Worm (Caenorhabditis elegans) whole organism, L3 larva: ENCODE results near the gene acc-3.

Experiments used
- R02D3.7 ChIP-seq: fragments of 150-350 bp; optimal IDR thresholded peaks from 2 replicates; lab custom pipeline; 2014; ENCODE audit warnings: missing biosample characterization, missing genetic modification characterization
- ZK546.5 ChIP-seq: sonication (generic microtip); optimal IDR thresholded peaks from 2 replicates; lab custom pipeline; 2017; ENCODE audit warnings: missing biosample characterization, missing genetic modification characterization
- aly-2 ChIP-seq: fragments of 150-350 bp; optimal IDR thresholded peaks from 2 replicates; lab custom pipeline; 2014; ENCODE audit warnings: missing biosample characterization, missing genetic modification characterization
- ama-1 ChIP-seq: fragments of 150-350 bp; optimal IDR thresholded peaks from 2 replicates; lab custom pipeline; 2018
- ceh-28 ChIP-seq: fragments of 150-350 bp; optimal IDR thresholded peaks from 2 replicates; lab custom pipeline; 2014; ENCODE audit warnings: missing biosample characterization, missing genetic modification reagents, missing genetic modification characterization
- ceh-82 ChIP-seq: fragments of 150-350 bp; optimal IDR thresholded peaks from 2 replicates; lab custom pipeline; 2014; ENCODE audit warnings: missing biosample characterization, missing genetic modification characterization
- ceh-9 ChIP-seq: sonication (generic microtip); optimal IDR thresholded peaks from 2 replicates; lab custom pipeline; 2018; ENCODE audit warnings: missing biosample characterization, missing genetic modification characterization
- daf-12 ChIP-seq: fragments of 150-350 bp; optimal IDR thresholded peaks from 2 replicates; lab custom pipeline; 2014; ENCODE audit warnings: missing biosample characterization, missing genetic modification reagents, missing genetic modification characterization
- egl-27 ChIP-seq: sonication (generic microtip); optimal IDR thresholded peaks from 4 replicates; lab custom pipeline; 2017; ENCODE audit warnings: missing biosample characterization, missing genetic modification reagents, missing genetic modification characterization
- elt-1 ChIP-seq: fragments of 150-350 bp; optimal IDR thresholded peaks from 2 replicates; lab custom pipeline; 2014; ENCODE audit warnings: missing biosample characterization, missing genetic modification characterization
- elt-2 ChIP-seq: sonication (generic microtip); optimal IDR thresholded peaks from 2 replicates; lab custom pipeline; 2016; ENCODE audit warnings: missing genetic modification reagents, mild to moderate bottlenecking, missing genetic modification characterization, missing compliant biosample characterization
- elt-3 ChIP-seq, 3 experiments: fragments of 150-350 bp in 1 of 3; sonication (generic microtip) in 2 of 3; optimal IDR thresholded peaks; 2 replicates in 2 of 3; 4 replicates in 1 of 3; lab custom pipeline; 2014 to 2017; ENCODE audit warnings: missing biosample characterization in 3 of 3, missing genetic modification characterization in 3 of 3
- eor-1 ChIP-seq, 2 experiments: fragments of 150-350 bp; optimal IDR thresholded peaks; 2 replicates each; lab custom pipeline; 2014 to 2018; ENCODE audit warnings: missing biosample characterization in 2 of 2, missing genetic modification characterization in 2 of 2
- fkh-2 ChIP-seq: fragments of 150-350 bp; optimal IDR thresholded peaks from 2 replicates; lab custom pipeline; 2014; ENCODE audit warnings: missing biosample characterization, missing genetic modification reagents, missing genetic modification characterization
- hmg-11 ChIP-seq: sonication (generic microtip); optimal IDR thresholded peaks from 2 replicates; lab custom pipeline; 2016; ENCODE audit warnings: missing genetic modification characterization, missing compliant biosample characterization
- jun-1 ChIP-seq: fragments of 150-350 bp; optimal IDR thresholded peaks from 2 replicates; lab custom pipeline; 2014; ENCODE audit warnings: missing biosample characterization, missing genetic modification reagents, missing genetic modification characterization
- lin-15B ChIP-seq: fragments of 150-350 bp; optimal IDR thresholded peaks from 2 replicates; lab custom pipeline; 2014; ENCODE audit warnings: missing biosample characterization, missing genetic modification characterization
- lin-39 ChIP-seq: fragments of 150-350 bp; optimal IDR thresholded peaks from 2 replicates; lab custom pipeline; 2018; ENCODE audit warnings: missing biosample characterization, missing genetic modification reagents, missing genetic modification characterization
- lsy-12 ChIP-seq: sonication (generic microtip); optimal IDR thresholded peaks from 2 replicates; lab custom pipeline; 2016; ENCODE audit warnings: mild to moderate bottlenecking, missing genetic modification characterization, missing compliant biosample characterization
- mdl-1 ChIP-seq: fragments of 150-350 bp; optimal IDR thresholded peaks from 2 replicates; lab custom pipeline; 2014; ENCODE audit warnings: missing biosample characterization, missing genetic modification characterization
- mml-1 ChIP-seq: fragments of 150-350 bp; sonication (generic microtip); optimal IDR thresholded peaks from 3 replicates; lab custom pipeline; 2014; ENCODE audit warnings: missing biosample characterization, missing genetic modification characterization
- nfya-1 ChIP-seq: sonication (generic microtip); optimal IDR thresholded peaks from 2 replicates; lab custom pipeline; 2017; ENCODE audit warnings: missing genetic modification characterization, mild to moderate bottlenecking, missing compliant biosample characterization, antibody characterized with exemption, moderate library complexity; ENCODE audit not compliant: insufficient read depth
- nhr-23 ChIP-seq: fragments of 150-350 bp; optimal IDR thresholded peaks from 2 replicates; lab custom pipeline; 2014; ENCODE audit warnings: missing biosample characterization, missing genetic modification reagents, missing genetic modification characterization
- nhr-237 ChIP-seq: fragments of 150-350 bp; optimal IDR thresholded peaks from 2 replicates; lab custom pipeline; 2014; ENCODE audit warnings: missing biosample characterization, missing genetic modification characterization
- nhr-25 ChIP-seq: sonication (generic microtip); optimal IDR thresholded peaks from 2 replicates; lab custom pipeline; 2017; ENCODE audit warnings: missing biosample characterization, missing genetic modification characterization
- nhr-28 ChIP-seq: fragments of 150-350 bp; optimal IDR thresholded peaks from 2 replicates; lab custom pipeline; 2014; ENCODE audit warnings: missing biosample characterization, missing genetic modification characterization
- nhr-43 ChIP-seq: sonication (generic microtip); optimal IDR thresholded peaks from 2 replicates; lab custom pipeline; 2016; ENCODE audit warnings: mild to moderate bottlenecking, missing genetic modification characterization, missing compliant biosample characterization; ENCODE audit not compliant: poor library complexity, severe bottlenecking
- nhr-67 ChIP-seq: fragments of 150-350 bp; optimal IDR thresholded peaks from 2 replicates; lab custom pipeline; 2014; ENCODE audit warnings: missing biosample characterization, missing genetic modification characterization
- nhr-77 ChIP-seq: fragments of 150-350 bp; optimal IDR thresholded peaks from 2 replicates; lab custom pipeline; 2014; ENCODE audit warnings: missing biosample characterization, missing genetic modification characterization
- pha-4 ChIP-seq: fragments of 150-350 bp; optimal IDR thresholded peaks from 2 replicates; lab custom pipeline; 2014; ENCODE audit warnings: missing biosample characterization, missing genetic modification reagents, missing genetic modification characterization
- pqm-1 ChIP-seq: fragments of 150-350 bp; optimal IDR thresholded peaks from 2 replicates; lab custom pipeline; 2017; ENCODE audit warnings: missing biosample characterization, missing genetic modification characterization, inconsistent platforms
- sea-2 ChIP-seq: fragments of 150-350 bp; sonication (generic microtip); optimal IDR thresholded peaks from 4 replicates; lab custom pipeline; 2014; ENCODE audit warnings: missing biosample characterization, missing genetic modification reagents, missing genetic modification characterization
- skn-1 ChIP-seq: fragments of 150-350 bp; optimal IDR thresholded peaks from 2 replicates; lab custom pipeline; 2014; ENCODE audit warnings: missing biosample characterization, missing genetic modification characterization
- snpc-4 ChIP-seq: fragments of 150-350 bp; optimal IDR thresholded peaks from 2 replicates; lab custom pipeline; 2014; ENCODE audit warnings: missing biosample characterization, missing genetic modification characterization
- zag-1 ChIP-seq: fragments of 150-350 bp; optimal IDR thresholded peaks from 2 replicates; lab custom pipeline; 2014; ENCODE audit warnings: missing biosample characterization, missing genetic modification characterization
- ztf-11 ChIP-seq: fragments of 150-350 bp; optimal IDR thresholded peaks from 2 replicates; lab custom pipeline; 2014; ENCODE audit warnings: missing biosample characterization, missing genetic modification characterization
- ztf-4 ChIP-seq: fragments of 150-350 bp; optimal IDR thresholded peaks from 2 replicates; lab custom pipeline; 2014; ENCODE audit warnings: missing biosample characterization, missing genetic modification characterization

acc-3 gene

ce11 chrX:4706755-4707226 lies 20.5 kb downstream of the acc-3 start, which contains the start of gene dhhc-10:
dhhc-10 (plus strand) TSS chrX:4707176.
- TF ChIP-seq aly-2 (tag; lab: Kevin White, UChicago) (no peak), fkh-2 (tag; lab: Kevin White, UChicago) (no peak), R02D3.7 (no peak), ama-1 (no peak), ceh-28 (no peak), jun-1 (tag; lab: Kevin White, UChicago) (peak; percentile 61), zag-1 (tag; lab: Kevin White, UChicago) (no peak), lin-15B (tag; lab: Kevin White, UChicago) (peak; percentile 41), nfya-1 (tag; lab: Kevin White, UChicago) (peak; percentile 48), ztf-4 (tag; lab: Kevin White, UChicago) (no peak), pqm-1 (tag; lab: Kevin White, UChicago) (peak; percentile 62), snpc-4 (tag; lab: Kevin White, UChicago) (peak; percentile 27), lin-39 (tag; lab: Kevin White, UChicago) (peak; percentile 5), elt-2 (tag; lab: Kevin White, UChicago) (peak; percentile 88), hmg-11 (peak; percentile 17), egl-27 (no peak), nhr-43 (tag; lab: Kevin White, UChicago) (peak; percentile 3), skn-1 (tag; lab: Kevin White, UChicago) (peak; percentile 52), nhr-77 (no peak), ceh-9 (tag; lab: Kevin White, UChicago) (no peak), pha-4 (peak; percentile 93), nhr-25 (tag; lab: Kevin White, UChicago) (no peak), mdl-1 (tag; lab: Kevin White, UChicago) (no peak), lsy-12 (tag; lab: Kevin White, UChicago) (peak; percentile 32), ceh-82 (tag; lab: Kevin White, UChicago) (no peak), mml-1 (tag; lab: Kevin White, UChicago) (no peak), nhr-67 (tag; lab: Kevin White, UChicago) (no peak)

DNA sequence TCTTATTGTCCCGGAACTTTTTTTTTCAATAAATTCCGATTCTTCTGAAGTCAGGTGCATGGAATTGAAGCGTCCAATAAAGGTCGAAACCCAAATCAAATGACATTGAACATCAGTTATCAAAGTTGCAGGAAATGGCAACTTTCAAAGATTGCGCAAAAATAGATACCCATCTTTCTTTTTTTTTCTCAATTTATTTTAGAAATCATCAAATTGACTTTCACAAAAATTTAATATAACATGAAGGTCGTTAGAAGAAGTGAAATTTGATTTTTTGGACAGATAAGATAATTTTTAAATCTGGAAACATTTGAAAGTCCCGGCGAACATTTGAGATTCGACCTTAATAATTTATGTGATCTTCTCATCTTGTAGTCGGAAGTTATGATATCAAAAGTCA lies 21.6 kb downstream of the acc-3 start:
- TF ChIP-seq jun-1 (tag; lab: Kevin White, UChicago), result no peak
- no peak for TF ChIP-seq egl-27
- no peak for TF ChIP-seq R02D3.7
- TF ChIP-seq nhr-28 (tag; lab: Kevin White, UChicago), result no peak
- no peak for TF ChIP-seq ama-1
- peak; percentile 39 for TF ChIP-seq elt-1 (tag; lab: Kevin White, UChicago)
- no peak for TF ChIP-seq elt-3 (tag; optimal IDR thresholded peaks at IDR 0.05; lab: Kevin White, UChicago)
- TF ChIP-seq mml-1 (tag; lab: Kevin White, UChicago), result no peak

ce11 chrX:4704877-4705276 lies 22.4 kb downstream of the acc-3 start, which contains the start of gene aqp-8:
aqp-8 (minus strand) TSS chrX:4704977.
- TF ChIP-seq ZK546.5 (tag; lab: Kevin White, UChicago), result no peak
- TF ChIP-seq aly-2 (tag; lab: Kevin White, UChicago), result no peak
- TF ChIP-seq hmg-11, result no peak
- TF ChIP-seq nhr-77, result no peak
- TF ChIP-seq sea-2 (GFP tag; lab: Kevin White, UChicago), result no peak
- TF ChIP-seq daf-12 (tag; lab: Kevin White, UChicago), result no peak
- no peak for TF ChIP-seq nhr-23 (tag; lab: Kevin White, UChicago)
- no peak for TF ChIP-seq ztf-4 (tag; lab: Kevin White, UChicago)
- no peak for TF ChIP-seq ztf-11 (tag; lab: Kevin White, UChicago)
- no peak for TF ChIP-seq eor-1 (tag; optimal IDR thresholded peaks at IDR 0.05; lab: Kevin White, UChicago)
- TF ChIP-seq nhr-43 (tag; lab: Kevin White, UChicago), result no peak
- no peak for TF ChIP-seq fkh-2 (tag; lab: Kevin White, UChicago)
- TF ChIP-seq jun-1 (tag; lab: Kevin White, UChicago), result no peak
- no peak for TF ChIP-seq nhr-237 (tag; lab: Kevin White, UChicago)
- TF ChIP-seq lin-15B (tag; lab: Kevin White, UChicago), result no peak
- no peak for TF ChIP-seq pha-4
- TF ChIP-seq mml-1 (tag; lab: Kevin White, UChicago), result no peak
- no peak for TF ChIP-seq ceh-28
